Fruit fly (Drosophila melanogaster): ENCODE measurements around the gene ogre.

The ogre gene

dm6 chrX:6998492-6998852 lies 7.4 kb upstream of the ogre start, which contains the start of gene Inx2 (continued):
- TF ChIP-seq Chrac-16 (GFP tag; optimal IDR thresholded peaks at IDR 0.05) = no peak
- TF ChIP-seq CG7839 (tag; optimal IDR thresholded peaks at IDR 0.05) = peak; percentile 10
- peak; percentile 74 for TF ChIP-seq Aef1 (GFP tag; IDR thresholded peaks at IDR 0.05)
- TF ChIP-seq sob (GFP tag; IDR thresholded peaks at IDR 0.05) = peak; percentile 63; the same call in 1 of the 2 replicates
- peak; percentile 98 for TF ChIP-seq pfk (GFP tag; optimal IDR thresholded peaks at IDR 0.05)
- TF ChIP-seq CG11398 (GFP tag; optimal IDR thresholded peaks at IDR 0.05) = peak; percentile 10
- no peak for TF ChIP-seq Oli (tag; optimal IDR thresholded peaks at IDR 0.05)
- no peak for TF ChIP-seq org-1 (GFP tag; optimal IDR thresholded peaks at IDR 0.05)
- TF ChIP-seq knrl (GFP tag; IDR thresholded peaks at IDR 0.05; ENCODE audit: partially characterized antibody) = 0 out of 3 replicates have a peak, but pooled peaks have one; percentile 41
- no peak for TF ChIP-seq CG1647 (GFP tag; optimal IDR thresholded peaks at IDR 0.05)
- TF ChIP-seq gce (GFP tag; IDR thresholded peaks at IDR 0.05) = peak; percentile 60; the same call in 1 of the 3 replicates
- TF ChIP-seq CG17612 (GFP tag; IDR thresholded peaks at IDR 0.05) = no peak
- TF ChIP-seq CG15269 (tag; optimal IDR thresholded peaks at IDR 0.05) = peak; percentile 44
- TF ChIP-seq HLHmδ (GFP tag; optimal IDR thresholded peaks at IDR 0.05) = peak; percentile 38
- no peak for TF ChIP-seq Myb (GFP tag; optimal IDR thresholded peaks at IDR 0.05)
- no peak for TF ChIP-seq unpg (GFP tag; optimal IDR thresholded peaks at IDR 0.05)
- peak; percentile 26 for TF ChIP-seq Scr (GFP tag; IDR thresholded peaks at IDR 0.05; ENCODE audit: partially characterized antibody)
- peak in 1 of 2 experiments; percentile 26 for TF ChIP-seq Hr51 (GFP tag; optimal IDR thresholded peaks at IDR 0.05)
- no peak for TF ChIP-seq ase (GFP tag; IDR thresholded peaks at IDR 0.05)
- TF ChIP-seq slp2 (GFP tag; optimal IDR thresholded peaks at IDR 0.05) = no peak
- no peak for TF ChIP-seq Bdp1 (GFP tag; optimal IDR thresholded peaks at IDR 0.05)
- no peak for TF ChIP-seq Atf3 (GFP tag; optimal IDR thresholded peaks at IDR 0.05)
- TF ChIP-seq tx (GFP tag; optimal IDR thresholded peaks at IDR 0.05) = no peak
- peak; percentile 9 for TF ChIP-seq Bteb2 (GFP tag; optimal IDR thresholded peaks at IDR 0.05)
- no peak for TF ChIP-seq CG8290 (GFP tag; optimal IDR thresholded peaks at IDR 0.05)
- peak in 1 of 2 experiments; percentile 83 for TF ChIP-seq CG8290 (tag; optimal IDR thresholded peaks at IDR 0.05)
- no peak for TF ChIP-seq CG11456 (GFP tag; IDR thresholded peaks at IDR 0.05)
- peak; percentile 26; the same call in 1 of the 3 replicates for TF ChIP-seq dysf (GFP tag; IDR thresholded peaks at IDR 0.05)
- TF ChIP-seq vnd (GFP tag; IDR thresholded peaks at IDR 0.05; ENCODE audit: partially characterized antibody) = peak; percentile 41; the same call in 1 of the 3 replicates
- TF ChIP-seq CG16863 (GFP tag; optimal IDR thresholded peaks at IDR 0.05) = no peak
- no peak for TF ChIP-seq fu2 (GFP tag; optimal IDR thresholded peaks at IDR 0.05)
- peak; percentile 63; the same call in 2 of the 3 replicates for TF ChIP-seq sr (GFP tag; IDR thresholded peaks at IDR 0.05)
- no peak for TF ChIP-seq prd (optimal IDR thresholded peaks at IDR 0.05)
- 0 out of 3 replicates have a peak, but pooled peaks have one; percentile 22 for TF ChIP-seq prd (GFP tag; IDR thresholded peaks at IDR 0.05)
- no peak for TF ChIP-seq CG17802 (tag; optimal IDR thresholded peaks at IDR 0.05)
- TF ChIP-seq CG12659 (GFP tag; optimal IDR thresholded peaks at IDR 0.05) = peak; percentile 9
- no peak for TF ChIP-seq CG2875 (GFP tag; optimal IDR thresholded peaks at IDR 0.05)
- no peak for TF ChIP-seq CG8281 (tag; optimal IDR thresholded peaks at IDR 0.05)
- TF ChIP-seq HLH3B (GFP tag; IDR thresholded peaks at IDR 0.05) = 0 out of 2 replicates have a peak, but pooled peaks have one; percentile 15
- TF ChIP-seq pita (GFP tag; optimal IDR thresholded peaks at IDR 0.05) = no peak
- peak; percentile 74 for TF ChIP-seq kah (GFP tag; optimal IDR thresholded peaks at IDR 0.05)
- TF ChIP-seq CG1529 (GFP tag; optimal IDR thresholded peaks at IDR 0.05) = no peak
- TF ChIP-seq CG6254 (GFP tag; optimal IDR thresholded peaks at IDR 0.05) = peak; percentile 23
- no peak for TF ChIP-seq Atf-2 (GFP tag; optimal IDR thresholded peaks at IDR 0.05)
- no peak for TF ChIP-seq Vsx1 (GFP tag; optimal IDR thresholded peaks at IDR 0.05)
- no peak for TF ChIP-seq h (optimal IDR thresholded peaks at IDR 0.05)
- peak; percentile 11 for TF ChIP-seq Nf-YB (GFP tag; optimal IDR thresholded peaks at IDR 0.05)
- no peak for TF ChIP-seq CG10274 (GFP tag; optimal IDR thresholded peaks at IDR 0.05)
- peak; percentile 58 for TF ChIP-seq CrebB (tag; optimal IDR thresholded peaks at IDR 0.05)
- TF ChIP-seq z (GFP tag; IDR thresholded peaks at IDR 0.05) = peak; percentile 75

Data from whole organism, embryonic.